Worm (Caenorhabditis elegans) whole organism, young adult: ENCODE measurements around the gene R05H10.7.

Source experiments
- C17E4.6 ChIP-seq: fragments of 200-800 bp; sonication (Bioruptor generic); IDR thresholded peaks from 2 replicates; pipeline ENCODE4 v1.3.6; 2022; ENCODE audit warnings: missing genetic modification reagents, missing genetic modification characterization, missing compliant biosample characterization
- F22D6.2 ChIP-seq: sonication (generic microtip); optimal IDR thresholded peaks from 2 replicates; lab custom pipeline; 2016; ENCODE audit warnings: mild to moderate bottlenecking, missing genetic modification characterization, missing compliant biosample characterization
- F23B12.7 ChIP-seq: sonication (generic microtip); optimal IDR thresholded peaks from 2 replicates; lab custom pipeline; 2017; ENCODE audit warnings: missing genetic modification characterization, mild to moderate bottlenecking, missing compliant biosample characterization, antibody characterized with exemption, moderate library complexity; ENCODE audit not compliant: insufficient read depth
- F33H1.4 ChIP-seq: fragments of 200-800 bp; sonication (Bioruptor generic); IDR thresholded peaks from 2 replicates; pipeline ENCODE4 v1.3.6; 2022; ENCODE audit warnings: missing genetic modification reagents, missing genetic modification characterization, missing compliant biosample characterization
- F49E8.2 ChIP-seq: sonication (generic microtip); optimal IDR thresholded peaks from 3 replicates; lab custom pipeline; 2017; ENCODE audit warnings: missing genetic modification characterization, mild to moderate bottlenecking, missing compliant biosample characterization, antibody characterized with exemption, moderate library complexity; ENCODE audit not compliant: insufficient read depth
- F57C9.4 ChIP-seq: sonication (generic microtip); optimal IDR thresholded peaks from 2 replicates; lab custom pipeline; 2017; ENCODE audit warnings: mild to moderate bottlenecking, missing genetic modification characterization, missing compliant biosample characterization
- T26A5.8 ChIP-seq: sonication (generic microtip); optimal IDR thresholded peaks from 2 replicates; lab custom pipeline; 2016; ENCODE audit warnings: missing genetic modification characterization, missing compliant biosample characterization
- Y53F4B.3 ChIP-seq: fragments of 200-800 bp; sonication (Bioruptor generic); IDR thresholded peaks from 2 replicates; pipeline ENCODE4 v1.3.6; 2022; ENCODE audit warnings: missing genetic modification reagents, missing genetic modification characterization, missing compliant biosample characterization
- Y56A3A.18 ChIP-seq: fragments of 200-800 bp; sonication (Bioruptor generic); IDR thresholded peaks from 2 replicates; pipeline ENCODE4 v1.3.6; 2022; ENCODE audit warnings: missing genetic modification reagents, missing genetic modification characterization, missing compliant biosample characterization
- Y67H2A.10 ChIP-seq: fragments of 200-800 bp; sonication (Bioruptor generic); conservative IDR thresholded peaks from 2 replicates; pipeline ENCODE4 v1.3.6; 2022; ENCODE audit warnings: missing genetic modification reagents, missing genetic modification characterization, missing compliant biosample characterization
- Y79H2A.3 ChIP-seq: fragments of 200-800 bp; sonication (Bioruptor generic); conservative IDR thresholded peaks from 2 replicates; pipeline ENCODE4 v1.3.6; 2022; ENCODE audit warnings: missing genetic modification reagents, missing genetic modification characterization, missing compliant biosample characterization
- atf-7 ChIP-seq: sonication (generic microtip); optimal IDR thresholded peaks from 2 replicates; lab custom pipeline; 2017; ENCODE audit warnings: mild to moderate bottlenecking, missing genetic modification characterization, missing compliant biosample characterization
- attf-6 ChIP-seq: fragments of 200-800 bp; sonication (Bioruptor generic); IDR thresholded peaks from 2 replicates; pipeline ENCODE4 v1.3.6; 2022; ENCODE audit warnings: missing genetic modification reagents, missing genetic modification characterization, missing compliant biosample characterization
- ccch-3 ChIP-seq: fragments of 200-800 bp; sonication (Bioruptor generic); optimal IDR thresholded peaks from 2 replicates; lab custom pipeline; 2018; ENCODE audit warnings: mild to moderate bottlenecking, missing genetic modification characterization, missing compliant biosample characterization
- cebp-1 ChIP-seq, 2 experiments: fragments of 200-800 bp in 1 of 2; sonication (Bioruptor generic) in 1 of 2; sonication (generic microtip) in 1 of 2; IDR thresholded peaks in 1 of 2; optimal IDR thresholded peaks in 1 of 2; 2 replicates each; pipeline versions ENCODE4 v1.3.6 to Lab custom; 2017 to 2022; ENCODE audit warnings: missing compliant biosample characterization in 2 of 2, missing genetic modification characterization in 2 of 2, mild to moderate bottlenecking in 1 of 2, missing genetic modification reagents in 1 of 2, moderate library complexity in 1 of 2
- ceh-100 ChIP-seq: fragments of 200-800 bp; sonication (Bioruptor generic); IDR thresholded peaks from 2 replicates; pipeline ENCODE4 v1.3.6; 2022; ENCODE audit warnings: missing genetic modification reagents, missing genetic modification characterization, missing compliant biosample characterization
- ceh-27 ChIP-seq: fragments of 200-800 bp; sonication (Bioruptor generic); optimal IDR thresholded peaks from 2 replicates; lab custom pipeline; 2018; ENCODE audit warnings: mild to moderate bottlenecking, missing genetic modification characterization, moderate library complexity, missing compliant biosample characterization
- ceh-58 ChIP-seq: fragments of 200-800 bp; sonication (Bioruptor generic); IDR thresholded peaks from 2 replicates; pipeline ENCODE4 v1.3.6; 2022; ENCODE audit warnings: missing genetic modification characterization, missing compliant biosample characterization
- ceh-79 ChIP-seq: sonication (generic microtip); optimal IDR thresholded peaks from 2 replicates; lab custom pipeline; 2017; ENCODE audit warnings: mild to moderate bottlenecking, missing genetic modification characterization, missing compliant biosample characterization
- dpff-1 ChIP-seq: sonication (generic microtip); optimal IDR thresholded peaks from 2 replicates; lab custom pipeline; 2017; ENCODE audit warnings: mild to moderate bottlenecking, missing genetic modification characterization, missing compliant biosample characterization
- efl-1 ChIP-seq: fragments of 150-350 bp; optimal IDR thresholded peaks from 2 replicates; lab custom pipeline; 2014; ENCODE audit warnings: missing biosample characterization, missing genetic modification reagents, missing genetic modification characterization
- egl-18 ChIP-seq: fragments of 200-800 bp; sonication (Bioruptor generic); IDR thresholded peaks from 2 replicates; pipeline ENCODE4 v1.3.6; 2022; ENCODE audit warnings: missing genetic modification reagents, missing genetic modification characterization, missing compliant biosample characterization
- egrh-3 ChIP-seq: fragments of 200-800 bp; sonication (Bioruptor generic); IDR thresholded peaks from 2 replicates; pipeline ENCODE4 v1.3.6; 2022; ENCODE audit warnings: missing genetic modification reagents, missing genetic modification characterization, missing compliant biosample characterization
- hlh-26 ChIP-seq: fragments of 200-800 bp; sonication (Bioruptor generic); conservative IDR thresholded peaks from 2 replicates; pipeline ENCODE4 v1.3.6; 2022; ENCODE audit warnings: missing genetic modification reagents, missing genetic modification characterization, missing compliant biosample characterization
- hmg-1.2 ChIP-seq: fragments of 200-800 bp; sonication (Bioruptor generic); IDR thresholded peaks from 2 replicates; pipeline ENCODE4 v1.3.6; 2022; ENCODE audit warnings: missing genetic modification reagents, missing genetic modification characterization, missing compliant biosample characterization
- lin-26 ChIP-seq: fragments of 200-800 bp; sonication (Bioruptor generic); IDR thresholded peaks from 2 replicates; pipeline ENCODE4 v1.3.6; 2022; ENCODE audit warnings: missing genetic modification reagents, missing genetic modification characterization, missing compliant biosample characterization
- lir-1 ChIP-seq: fragments of 200-800 bp; sonication (Bioruptor generic); conservative IDR thresholded peaks from 2 replicates; pipeline ENCODE4 v1.3.6; 2022; ENCODE audit warnings: missing genetic modification reagents, missing genetic modification characterization, missing compliant biosample characterization
- madf-3 ChIP-seq: fragments of 200-800 bp; sonication (Bioruptor generic); IDR thresholded peaks from 2 replicates; pipeline ENCODE4 v1.3.6; 2022; ENCODE audit warnings: missing genetic modification reagents, missing genetic modification characterization, missing compliant biosample characterization
- nhr-80 ChIP-seq: sonication (generic microtip); optimal IDR thresholded peaks from 2 replicates; lab custom pipeline; 2016; ENCODE audit warnings: missing genetic modification characterization, missing compliant biosample characterization
- rcor-1 ChIP-seq: fragments of 200-800 bp; sonication (Bioruptor generic); IDR thresholded peaks from 2 replicates; pipeline ENCODE4 v1.3.6; 2022; ENCODE audit warnings: missing genetic modification reagents, missing genetic modification characterization, missing compliant biosample characterization
- rpc-1 ChIP-seq, 2 experiments: fragments of 150-350 bp in 1 of 2; sonication (generic microtip) in 1 of 2; optimal IDR thresholded peaks; 2 replicates each; lab custom pipeline; 2014 to 2018; ENCODE audit warnings: missing biosample characterization in 1 of 2, missing genetic modification characterization in 1 of 2, missing genetic modification reagents in 1 of 2, missing genotype in 1 of 2
- snpc-1.3 ChIP-seq: sonication (generic microtip); optimal IDR thresholded peaks from 2 replicates; lab custom pipeline; 2017; ENCODE audit warnings: missing genetic modification characterization, mild to moderate bottlenecking, missing compliant biosample characterization, antibody characterized with exemption, moderate library complexity, missing genotype, missing genetic modification reagents; ENCODE audit not compliant: insufficient read depth
- snpc-3.4 ChIP-seq: sonication (generic microtip); optimal IDR thresholded peaks from 2 replicates; lab custom pipeline; 2017; ENCODE audit warnings: missing genetic modification characterization, mild to moderate bottlenecking, missing compliant biosample characterization, antibody characterized with exemption, moderate library complexity, missing genotype, missing genetic modification reagents
- snpc-4 ChIP-seq, 5 experiments: fragments of 150-350 bp in 1 of 5; sonication (generic microtip) in 4 of 5; optimal IDR thresholded peaks; 2 replicates each; lab custom pipeline; 2014 to 2018; ENCODE audit warnings: missing genetic modification characterization in 5 of 5, missing biosample characterization in 3 of 5, antibody characterized with exemption in 2 of 5, mild to moderate bottlenecking in 2 of 5, missing compliant biosample characterization in 2 of 5, missing genotype in 2 of 5, moderate library complexity in 2 of 5, missing genetic modification reagents in 1 of 5
- tlf-1 ChIP-seq: fragments of 200-800 bp; sonication (Bioruptor generic); optimal IDR thresholded peaks from 2 replicates; lab custom pipeline; 2018; ENCODE audit warnings: mild to moderate bottlenecking, missing genetic modification characterization, missing compliant biosample characterization
- unc-62 ChIP-seq: fragments of 150-350 bp; optimal IDR thresholded peaks from 2 replicates; lab custom pipeline; 2014; ENCODE audit warnings: missing biosample characterization, missing genetic modification reagents, missing genetic modification characterization
- zfh-2 ChIP-seq: fragments of 200-800 bp; sonication (Bioruptor generic); conservative IDR thresholded peaks from 2 replicates; pipeline ENCODE4 v1.3.6; 2022; ENCODE audit warnings: missing genetic modification reagents, missing genetic modification characterization, missing compliant biosample characterization
- ztf-18 ChIP-seq: sonication (generic microtip); optimal IDR thresholded peaks from 2 replicates; lab custom pipeline; 2016; ENCODE audit warnings: missing genotype, mild to moderate bottlenecking, missing genetic modification characterization, missing compliant biosample characterization
- ztf-22 ChIP-seq: fragments of 200-800 bp; sonication (Bioruptor generic); optimal IDR thresholded peaks from 2 replicates; lab custom pipeline; 2018; ENCODE audit warnings: mild to moderate bottlenecking, missing genetic modification characterization, moderate library complexity, missing compliant biosample characterization
- ztf-3 ChIP-seq: fragments of 200-800 bp; sonication (Bioruptor generic); optimal IDR thresholded peaks from 2 replicates; lab custom pipeline; 2018; ENCODE audit warnings: mild to moderate bottlenecking, missing genetic modification characterization, missing compliant biosample characterization
- ztf-6 ChIP-seq: fragments of 200-800 bp; sonication (Bioruptor generic); IDR thresholded peaks from 2 replicates; pipeline ENCODE4 v1.3.6; 2022; ENCODE audit warnings: missing genetic modification reagents, missing genetic modification characterization, missing compliant biosample characterization

The R05H10.7 gene

ce11 chrII:14855229-14855628 lies at the start of gene R05H10.7:
Gene R05H10.7 (plus strand): TSS chrII:14855529.
- TF ChIP-seq nhr-80 (tag; lab: Kevin White, UChicago), result no peak
- no peak for TF ChIP-seq F49E8.2 (tag; lab: Kevin White, UChicago)
- TF ChIP-seq ztf-3 (GFP tag; lab: Kevin White, UChicago), result no peak
- no peak for TF ChIP-seq egl-18 (GFP tag; lab: Robert Waterston, UW)
- no peak for TF ChIP-seq hlh-26 (GFP tag; lab: Robert Waterston, UW)
- no peak for TF ChIP-seq C17E4.6 (GFP tag; lab: Robert Waterston, UW)
- no peak for TF ChIP-seq Y56A3A.18
- no peak for TF ChIP-seq ztf-6 (GFP tag; lab: Robert Waterston, UW)
- no peak for TF ChIP-seq rcor-1 (GFP tag; lab: Robert Waterston, UW)
- no peak for TF ChIP-seq dpff-1 (tag; lab: Kevin White, UChicago)
- no peak for TF ChIP-seq Y53F4B.3 (GFP tag; lab: Robert Waterston, UW)
- TF ChIP-seq zfh-2 (GFP tag; lab: Robert Waterston, UW), result no peak
- no peak for TF ChIP-seq unc-62
- TF ChIP-seq lin-26, result no peak
- TF ChIP-seq attf-6 (GFP tag; lab: Robert Waterston, UW), result no peak
- TF ChIP-seq egrh-3 (GFP tag; lab: Robert Waterston, UW), result no peak
- TF ChIP-seq ztf-18 (tag; lab: Kevin White, UChicago), result no peak
- no peak for TF ChIP-seq F57C9.4
- TF ChIP-seq atf-7 (tag; lab: Kevin White, UChicago), result no peak
- TF ChIP-seq F22D6.2 (tag; lab: Kevin White, UChicago), result no peak

ce11 chrII:14805686-14806085 lies 49.6 kb upstream of the R05H10.7 start, which contains the start of gene srt-11:
Gene srt-11 (plus strand): TSS chrII:14805986.
- TF ChIP-seq ceh-100 (GFP tag; lab: Robert Waterston, UW) (no peak), ccch-3 (GFP tag; lab: Kevin White, UChicago) (no peak), ztf-6 (GFP tag; lab: Robert Waterston, UW) (no peak), hmg-1.2 (GFP tag; lab: Robert Waterston, UW) (no peak), madf-3 (GFP tag; lab: Robert Waterston, UW) (no peak), F23B12.7 (no peak), ceh-27 (GFP tag; lab: Kevin White, UChicago) (no peak)

- TF ChIP-seq ceh-58 (GFP tag; lab: Robert Waterston, UW), result no peak
- TF ChIP-seq Y79H2A.3 (GFP tag; lab: Robert Waterston, UW), result no peak
- TF ChIP-seq Y67H2A.10 (GFP tag; lab: Robert Waterston, UW), result no peak
- no peak for TF ChIP-seq Y56A3A.18
Observed at ce11 chrII:14808686-14809085, 46.6 kb upstream of the R05H10.7 start, which contains the start of gene W01D2.6. Gene W01D2.6 (plus strand): TSS chrII:14808986.

ce11 chrII:14810609-14811008 lies 44.7 kb upstream of the R05H10.7 start:
- TF ChIP-seq ceh-79, result no peak
- TF ChIP-seq ztf-22 (GFP tag; lab: Kevin White, UChicago), result no peak
- TF ChIP-seq ztf-3 (GFP tag; lab: Kevin White, UChicago), result no peak
- no peak for TF ChIP-seq efl-1
- TF ChIP-seq rcor-1 (GFP tag; lab: Robert Waterston, UW), result no peak
- TF ChIP-seq F33H1.4 (GFP tag; lab: Robert Waterston, UW), result no peak
- no peak for TF ChIP-seq rpc-1 (optimal IDR thresholded peaks at IDR 0.05; lab: Kevin White, UChicago)
- no peak for TF ChIP-seq rpc-1 (tag; optimal IDR thresholded peaks at IDR 0.05; lab: Kevin White, UChicago)
- TF ChIP-seq T26A5.8 (tag; lab: Kevin White, UChicago), result no peak
- TF ChIP-seq cebp-1 (GFP tag; IDR thresholded peaks at IDR 0.05; lab: Robert Waterston, UW), result no peak
- peak; percentile 18 for TF ChIP-seq cebp-1 (tag; optimal IDR thresholded peaks at IDR 0.05; lab: Kevin White, UChicago)
- TF ChIP-seq tlf-1 (GFP tag; lab: Kevin White, UChicago), result no peak
- no peak for TF ChIP-seq snpc-3.4 (tag; lab: Kevin White, UChicago)
- no peak for TF ChIP-seq snpc-4 (GFP tag; optimal IDR thresholded peaks at IDR 0.05; lab: Kevin White, UChicago)
- peak in 1 of 4 experiments; percentile 17 for TF ChIP-seq snpc-4 (tag; optimal IDR thresholded peaks at IDR 0.05; lab: Kevin White, UChicago)
- no peak for TF ChIP-seq snpc-1.3 (tag; lab: Kevin White, UChicago)
- TF ChIP-seq lir-1, result no peak
